Fruit fly (Drosophila melanogaster): ENCODE results near the gene ouib.

The ouib gene

DNA sequence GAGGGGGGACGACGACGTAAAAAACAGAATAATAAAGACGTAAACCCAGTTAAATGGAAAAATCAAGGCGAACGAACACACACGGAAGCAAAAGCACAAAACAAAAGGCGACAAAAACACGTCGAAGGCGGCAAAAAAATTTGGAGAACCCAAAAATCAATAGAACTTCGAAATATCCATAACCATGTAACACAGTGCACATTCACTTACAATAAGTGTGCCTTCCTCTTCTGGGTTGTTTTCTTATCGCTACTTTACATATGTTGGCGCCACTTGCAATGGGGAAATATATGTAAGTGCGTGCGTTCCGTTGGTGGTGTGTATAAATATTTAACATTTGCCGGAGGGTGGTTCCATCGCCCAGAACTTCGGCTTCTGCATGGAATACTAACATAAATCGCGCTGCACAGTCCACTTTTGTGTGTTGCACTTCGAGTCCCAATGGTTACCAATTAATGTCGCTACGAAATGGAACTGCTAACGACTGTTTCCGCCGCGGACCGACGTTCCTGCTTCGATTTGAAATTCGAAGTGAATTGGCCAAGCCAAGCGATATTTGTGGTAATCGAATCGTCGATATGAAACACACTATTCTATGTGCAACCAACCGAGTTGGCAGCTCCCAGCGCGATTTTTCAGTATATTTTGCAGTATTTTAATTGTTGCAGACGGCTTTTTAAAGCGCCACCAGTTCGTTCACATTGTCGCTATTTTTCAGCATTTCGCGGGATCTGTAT lies 22.0 kb downstream of the ouib start, which contains the start of the genes CG9801 and Nasp (continued):
- TF ChIP-seq Scr (GFP tag; IDR thresholded peaks at IDR 0.05; ENCODE audit: partially characterized antibody) = peak; percentile 70
- TF ChIP-seq CG31388 (GFP tag; optimal IDR thresholded peaks at IDR 0.05) = no peak
- TF ChIP-seq CG15479 (GFP tag; optimal IDR thresholded peaks at IDR 0.05) = no peak
- no peak for TF ChIP-seq bowl (GFP tag; IDR thresholded peaks at IDR 0.05)
- peak; percentile 20 for TF ChIP-seq CG11398 (GFP tag; optimal IDR thresholded peaks at IDR 0.05)
- no peak for TF ChIP-seq pfk (GFP tag; optimal IDR thresholded peaks at IDR 0.05)
- peak; percentile 1 for TF ChIP-seq Atf-2 (GFP tag; optimal IDR thresholded peaks at IDR 0.05)
- TF ChIP-seq nom (GFP tag; optimal IDR thresholded peaks at IDR 0.05) = no peak

DNA sequence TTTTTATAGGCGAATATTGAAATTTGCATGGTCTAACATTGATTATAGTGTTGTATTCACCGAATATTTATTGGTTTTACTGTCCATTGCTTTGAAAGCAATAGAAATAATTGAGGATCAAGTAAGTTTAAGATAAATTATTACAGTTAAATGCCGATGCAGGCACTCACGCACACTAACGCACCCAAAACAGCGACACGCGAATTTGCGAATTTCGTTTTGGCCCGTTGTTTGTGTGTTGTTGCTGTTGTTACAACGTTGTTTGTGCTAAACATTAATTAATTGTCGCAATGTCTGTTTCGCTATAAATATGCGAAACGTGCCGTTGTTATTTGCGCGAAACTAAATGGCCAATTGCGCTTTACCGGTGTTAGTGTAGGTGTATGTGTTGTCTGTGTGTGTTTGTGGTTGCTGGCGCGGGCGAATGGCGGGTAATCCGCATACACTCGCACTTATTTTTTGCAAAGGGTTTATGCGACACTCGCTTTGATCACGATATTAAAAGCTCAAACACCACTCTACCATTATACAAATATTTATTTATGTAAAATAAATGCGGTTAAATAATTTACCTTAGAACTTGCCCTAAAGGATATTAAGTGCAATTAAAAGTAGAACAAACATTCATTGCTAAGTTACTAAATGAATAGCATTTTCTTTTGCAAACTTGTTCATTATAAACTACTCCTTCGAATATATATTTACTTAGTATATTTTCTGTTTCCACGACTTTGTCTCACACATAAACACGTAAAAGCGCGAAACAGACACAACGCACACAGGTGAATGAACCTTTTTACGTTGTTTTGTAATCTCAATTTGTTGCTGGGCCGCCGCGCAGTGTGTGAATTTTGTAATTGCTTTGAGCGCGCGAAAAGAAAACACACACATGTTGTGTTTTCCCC lies 22.8 kb downstream of the ouib start:
- no peak for TF ChIP-seq maf-S (GFP tag; optimal IDR thresholded peaks at IDR 0.05)
- TF ChIP-seq Atf-2 (GFP tag; optimal IDR thresholded peaks at IDR 0.05) = no peak
- no peak for TF ChIP-seq tll (GFP tag; optimal IDR thresholded peaks at IDR 0.05)
- TF ChIP-seq CG16863 (GFP tag; optimal IDR thresholded peaks at IDR 0.05) = no peak
- no peak for TF ChIP-seq Mes4 (GFP tag; optimal IDR thresholded peaks at IDR 0.05)
- TF ChIP-seq CG4617 (GFP tag; optimal IDR thresholded peaks at IDR 0.05; ENCODE audit: borderline replicate concordance) = no peak
- TF ChIP-seq nerfin-1 (tag; optimal IDR thresholded peaks at IDR 0.05) = peak; percentile 97
- TF ChIP-seq CG9215 (GFP tag; IDR thresholded peaks at IDR 0.05) = no peak
- no peak for TF ChIP-seq psq (GFP tag; optimal IDR thresholded peaks at IDR 0.05)
- no peak for TF ChIP-seq CG8478 (optimal IDR thresholded peaks at IDR 0.05)
- peak; percentile 69 for TF ChIP-seq corto (GFP tag; optimal IDR thresholded peaks at IDR 0.05)
- TF ChIP-seq vvl (GFP tag; IDR thresholded peaks at IDR 0.05) = no peak
- no peak for TF ChIP-seq Hr51 (GFP tag; optimal IDR thresholded peaks at IDR 0.05)
- no peak for TF ChIP-seq slp2 (GFP tag; optimal IDR thresholded peaks at IDR 0.05)
- TF ChIP-seq CTCF (GFP tag; optimal IDR thresholded peaks at IDR 0.05) = no peak
- TF ChIP-seq CG14014 (GFP tag; IDR thresholded peaks at IDR 0.05) = 0 out of 2 replicates have a peak, but pooled peaks have one; percentile 10
- no peak for TF ChIP-seq CG11695 (GFP tag; IDR thresholded peaks at IDR 0.05)
- TF ChIP-seq Hr39 (optimal IDR thresholded peaks at IDR 0.05) = no peak
- no peak for TF ChIP-seq CG13775 (GFP tag; optimal IDR thresholded peaks at IDR 0.05)
- TF ChIP-seq Eip74EF (GFP tag; optimal IDR thresholded peaks at IDR 0.05) = no peak
- no peak for TF ChIP-seq seq (GFP tag; IDR thresholded peaks at IDR 0.05)
- no peak for TF ChIP-seq inv (GFP tag; IDR thresholded peaks at IDR 0.05; ENCODE audit: partially characterized antibody)
- TF ChIP-seq kay (GFP tag; optimal IDR thresholded peaks at IDR 0.05) = no peak
- no peak for TF ChIP-seq CG16815 (GFP tag; optimal IDR thresholded peaks at IDR 0.05)
- no peak for TF ChIP-seq wek (GFP tag; optimal IDR thresholded peaks at IDR 0.05)
- no peak for TF ChIP-seq crol (GFP tag; IDR thresholded peaks at IDR 0.05)
- TF ChIP-seq peb (GFP tag; IDR thresholded peaks at IDR 0.05) = no peak
- no peak for TF ChIP-seq trem (tag; optimal IDR thresholded peaks at IDR 0.05)
- TF ChIP-seq kah (GFP tag; optimal IDR thresholded peaks at IDR 0.05) = no peak
- TF ChIP-seq CG4730 (GFP tag; IDR thresholded peaks at IDR 0.05) = no peak
- TF ChIP-seq tap (tag; optimal IDR thresholded peaks at IDR 0.05) = no peak
- TF ChIP-seq CG31365 (tag; optimal IDR thresholded peaks at IDR 0.05) = no peak
- TF ChIP-seq CG1603 (tag; optimal IDR thresholded peaks at IDR 0.05) = no peak
- TF ChIP-seq ewg (GFP tag; optimal IDR thresholded peaks at IDR 0.05) = no peak
- no peak for TF ChIP-seq ATbp (GFP tag; optimal IDR thresholded peaks at IDR 0.05)
- no peak for TF ChIP-seq grau (tag; optimal IDR thresholded peaks at IDR 0.05)
- no peak for TF ChIP-seq Adf1 (GFP tag; IDR thresholded peaks at IDR 0.05)
- no peak for TF ChIP-seq Side (GFP tag; optimal IDR thresholded peaks at IDR 0.05)
- no peak for TF ChIP-seq Sry-δ (GFP tag; optimal IDR thresholded peaks at IDR 0.05)
- no peak for TF ChIP-seq HLH54F (GFP tag; optimal IDR thresholded peaks at IDR 0.05)
